Fruit fly (Drosophila melanogaster) whole organism, embryonic: Measurements from ENCODE around the gene CCDC53.

Source experiments
- Antp ChIP-seq: fragments of 200-800 bp; sonication (Bioruptor generic); optimal IDR thresholded peaks from 3 replicates; lab custom pipeline; 2016; ENCODE audit warnings: missing biosample characterization, missing genetic modification characterization
- CG10366 ChIP-seq: fragments of 200-800 bp; sonication (Bioruptor generic); IDR thresholded peaks from 2 replicates; pipeline ENCODE4 v1.3.6; 2022; ENCODE audit warnings: missing biosample characterization, missing genetic modification characterization
- CG11085 ChIP-seq: fragments of 200-800 bp; sonication (Bioruptor generic); IDR thresholded peaks from 2 replicates; pipeline ENCODE4 v1.3.6; 2022; ENCODE audit warnings: missing biosample characterization, missing genetic modification characterization
- CG11723 ChIP-seq: fragments of 200-800 bp; sonication (Bioruptor generic); optimal IDR thresholded peaks from 2 replicates; lab custom pipeline; 2017; ENCODE audit warnings: missing biosample characterization, mild to moderate bottlenecking, missing genetic modification characterization
- CG12155 ChIP-seq: fragments of 200-800 bp; sonication (Bioruptor generic); optimal IDR thresholded peaks from 3 replicates; lab custom pipeline; 2016; ENCODE audit warnings: missing biosample characterization, missing genetic modification characterization
- CG13296 ChIP-seq: fragments of 200-800 bp; sonication (Bioruptor generic); optimal IDR thresholded peaks from 3 replicates; lab custom pipeline; 2018; ENCODE audit warnings: missing biosample characterization, mild to moderate bottlenecking, missing genetic modification characterization
- CG17359 ChIP-seq: fragments of 200-800 bp; sonication (Bioruptor generic); optimal IDR thresholded peaks from 3 replicates; lab custom pipeline; 2018; ENCODE audit warnings: missing biosample characterization, mild to moderate bottlenecking, missing genetic modification characterization, moderate library complexity
- CG1792 ChIP-seq: fragments of 200-800 bp; sonication (Bioruptor generic); optimal IDR thresholded peaks from 2 replicates; lab custom pipeline; 2016; ENCODE audit warnings: missing biosample characterization, missing genetic modification characterization
- CG2678 ChIP-seq: fragments of 200-800 bp; sonication (Bioruptor generic); optimal IDR thresholded peaks from 3 replicates; lab custom pipeline; 2019; ENCODE audit warnings: missing biosample characterization, mild to moderate bottlenecking, missing genetic modification characterization, moderate library complexity
- CG30431 ChIP-seq: fragments of 200-800 bp; sonication (Bioruptor generic); optimal IDR thresholded peaks from 2 replicates; lab custom pipeline; 2017; ENCODE audit warnings: missing biosample characterization, missing genetic modification characterization
- CG31388 ChIP-seq: fragments of 200-800 bp; sonication (Bioruptor generic); optimal IDR thresholded peaks from 2 replicates; lab custom pipeline; 2016; ENCODE audit warnings: missing biosample characterization, missing genetic modification characterization
- CG3281 ChIP-seq: fragments of 200-800 bp; sonication (Bioruptor generic); optimal IDR thresholded peaks from 3 replicates; lab custom pipeline; 2017; ENCODE audit warnings: missing biosample characterization, mild to moderate bottlenecking, missing genetic modification characterization
- CG4404 ChIP-seq: fragments of 200-800 bp; sonication (Bioruptor generic); IDR thresholded peaks from 2 replicates; pipeline ENCODE4 v1.3.6; 2022; ENCODE audit warnings: missing biosample characterization, missing genetic modification characterization
- CG4617 ChIP-seq: fragments of 200-800 bp; sonication (Bioruptor generic); optimal IDR thresholded peaks from 3 replicates; lab custom pipeline; 2016; ENCODE audit warnings: missing biosample characterization, missing genetic modification characterization, borderline replicate concordance
- CG7928 ChIP-seq: fragments of 200-800 bp; sonication (Bioruptor generic); optimal IDR thresholded peaks from 2 replicates; lab custom pipeline; 2017; ENCODE audit warnings: missing biosample characterization, mild to moderate bottlenecking, missing genetic modification characterization
- CG8089 ChIP-seq: fragments of 200-800 bp; sonication (Bioruptor generic); optimal IDR thresholded peaks from 3 replicates; lab custom pipeline; 2016; ENCODE audit warnings: missing biosample characterization, missing genetic modification characterization
- D ChIP-seq, 2 experiments: fragments of 200-800 bp in 1 of 2; fragments of >200 bp in 1 of 2; sonication (Bioruptor generic) in 1 of 2; optimal IDR thresholded peaks; 2 replicates in 1 of 2; 3 replicates in 1 of 2; lab custom pipeline; 2017; ENCODE audit warnings: mild to moderate bottlenecking in 1 of 2, missing biosample characterization in 1 of 2, missing genetic modification characterization in 1 of 2, missing genetic modification reagents in 1 of 2
- D19A ChIP-seq: fragments of 200-800 bp; optimal IDR thresholded peaks from 3 replicates; lab custom pipeline; 2019; ENCODE audit warnings: missing biosample characterization, mild to moderate bottlenecking, missing genetic modification characterization, moderate library complexity
- Dek ChIP-seq: fragments of 200-800 bp; sonication (Bioruptor generic); optimal IDR thresholded peaks from 3 replicates; lab custom pipeline; 2019; ENCODE audit warnings: missing biosample characterization, mild to moderate bottlenecking, missing genetic modification characterization, moderate library complexity
- Dip2 ChIP-seq: fragments of 200-800 bp; sonication (Bioruptor generic); IDR thresholded peaks from 2 replicates; pipeline ENCODE4 v1.3.6; 2022; ENCODE audit warnings: missing biosample characterization, missing genetic modification characterization
- E2f1 ChIP-seq: fragments of 200-800 bp; sonication (Bioruptor generic); IDR thresholded peaks from 2 replicates; pipeline ENCODE4 v1.3.6; 2022; ENCODE audit warnings: missing biosample characterization, missing genetic modification characterization
- Fer1 ChIP-seq: fragments of 200-800 bp; sonication (Bioruptor generic); optimal IDR thresholded peaks from 2 replicates; lab custom pipeline; 2017; ENCODE audit warnings: missing biosample characterization, mild to moderate bottlenecking, missing genetic modification characterization
- HLH3B ChIP-seq: fragments of 200-800 bp; sonication (Bioruptor generic); IDR thresholded peaks from 2 replicates; pipeline ENCODE4 v1.3.6; 2022; ENCODE audit warnings: missing biosample characterization, missing genetic modification characterization
- HmgD ChIP-seq: fragments of 200-800 bp; sonication (Bioruptor generic); optimal IDR thresholded peaks from 3 replicates; lab custom pipeline; 2016; ENCODE audit warnings: missing biosample characterization, missing genetic modification characterization
- MTF-1 ChIP-seq: fragments of 200-800 bp; sonication (Bioruptor generic); optimal IDR thresholded peaks from 2 replicates; lab custom pipeline; 2018; ENCODE audit warnings: missing biosample characterization, mild to moderate bottlenecking, missing genetic modification characterization, borderline replicate concordance
- Oaz ChIP-seq: fragments of 200-800 bp; sonication (Bioruptor generic); IDR thresholded peaks from 2 replicates; pipeline ENCODE4 v1.3.6; 2022; ENCODE audit warnings: missing biosample characterization, missing genetic modification characterization
- Opbp ChIP-seq: fragments of 200-800 bp; sonication (Bioruptor generic); IDR thresholded peaks from 3 replicates; pipeline ENCODE4 v1.3.6; 2022; ENCODE audit warnings: missing biosample characterization, missing genetic modification characterization; ENCODE audit not compliant: partially characterized antibody
- Optix ChIP-seq: fragments of 200-800 bp; sonication (Bioruptor generic); IDR thresholded peaks from 3 replicates; pipeline ENCODE4 v1.3.6; 2022; ENCODE audit warnings: missing biosample characterization, missing genetic modification characterization
- Ssrp ChIP-seq: fragments of 200-800 bp; sonication (Bioruptor generic); optimal IDR thresholded peaks from 2 replicates; lab custom pipeline; 2018; ENCODE audit warnings: missing biosample characterization, mild to moderate bottlenecking, missing genetic modification characterization, moderate library complexity
- TFAM ChIP-seq: fragments of 200-800 bp; sonication (Bioruptor generic); optimal IDR thresholded peaks from 2 replicates; lab custom pipeline; 2017; ENCODE audit warnings: missing biosample characterization, missing genetic modification characterization, inconsistent platforms
- abd-A ChIP-seq: fragments of 200-800 bp; sonication (Bioruptor generic); optimal IDR thresholded peaks from 3 replicates; lab custom pipeline; 2019; ENCODE audit warnings: missing biosample characterization, mild to moderate bottlenecking, missing genetic modification characterization, moderate library complexity
- bigmax ChIP-seq: fragments of 200-800 bp; sonication (Bioruptor generic); optimal IDR thresholded peaks from 2 replicates; lab custom pipeline; 2018; ENCODE audit warnings: missing biosample characterization, mild to moderate bottlenecking, missing genetic modification characterization
- br ChIP-seq: fragments of >200 bp; optimal IDR thresholded peaks from 2 replicates; lab custom pipeline; 2017
- btn ChIP-seq: fragments of 200-800 bp; sonication (Bioruptor generic); optimal IDR thresholded peaks from 2 replicates; lab custom pipeline; 2016; ENCODE audit warnings: missing biosample characterization, missing genetic modification characterization
- disco-r ChIP-seq: fragments of 200-800 bp; sonication (Bioruptor generic); optimal IDR thresholded peaks from 2 replicates; lab custom pipeline; 2016; ENCODE audit warnings: missing biosample characterization, missing genetic modification characterization
- dm ChIP-seq: fragments of 200-800 bp; sonication (Bioruptor generic); optimal IDR thresholded peaks from 3 replicates; lab custom pipeline; 2016; ENCODE audit warnings: missing biosample characterization, missing genetic modification characterization
- fd96Cb ChIP-seq: fragments of 200-800 bp; sonication (Bioruptor generic); optimal IDR thresholded peaks from 2 replicates; lab custom pipeline; 2018; ENCODE audit warnings: missing biosample characterization, mild to moderate bottlenecking, missing genetic modification characterization, moderate library complexity
- gem ChIP-seq: fragments of 200-800 bp; sonication (Bioruptor generic); optimal IDR thresholded peaks from 2 replicates; lab custom pipeline; 2019; ENCODE audit warnings: missing biosample characterization, mild to moderate bottlenecking, missing genetic modification characterization, moderate library complexity
- hb ChIP-seq: fragments of 200-800 bp; sonication (Bioruptor generic); IDR thresholded peaks from 3 replicates; pipeline ENCODE4 v1.3.6; 2022; ENCODE audit warnings: missing biosample characterization, missing genetic modification characterization; ENCODE audit not compliant: partially characterized antibody
- hbn ChIP-seq: fragments of 200-800 bp; sonication (Bioruptor generic); IDR thresholded peaks from 2 replicates; pipeline ENCODE4 v1.3.6; 2022; ENCODE audit warnings: missing biosample characterization, missing genetic modification characterization; ENCODE audit not compliant: partially characterized antibody
- inv ChIP-seq: fragments of 200-800 bp; sonication (Bioruptor generic); IDR thresholded peaks from 2 replicates; pipeline ENCODE4 v1.3.6; 2022; ENCODE audit warnings: missing biosample characterization, missing genetic modification characterization; ENCODE audit not compliant: partially characterized antibody
- lov ChIP-seq, 2 experiments: fragments of 200-800 bp in 1 of 2; fragments of >200 bp in 1 of 2; sonication (Bioruptor generic) in 1 of 2; IDR thresholded peaks in 1 of 2; optimal IDR thresholded peaks in 1 of 2; 2 replicates in 1 of 2; 3 replicates in 1 of 2; pipeline versions ENCODE4 v1.3.6 to Lab custom; 2017 to 2022; ENCODE audit warnings: missing biosample characterization in 1 of 2, missing genetic modification characterization in 1 of 2
- pfk ChIP-seq: fragments of 200-800 bp; sonication (Bioruptor generic); optimal IDR thresholded peaks from 2 replicates; lab custom pipeline; 2018; ENCODE audit warnings: missing biosample characterization, mild to moderate bottlenecking, missing genetic modification characterization, moderate library complexity
- sens ChIP-seq: fragments of 200-800 bp; sonication (Bioruptor generic); peaks from one replicate; lab custom pipeline; 2016; ENCODE audit warnings: missing biosample characterization, missing genetic modification characterization
- shn ChIP-seq: fragments of 200-800 bp; sonication (Bioruptor generic); optimal IDR thresholded peaks from 3 replicates; lab custom pipeline; 2016; ENCODE audit warnings: missing biosample characterization, missing genetic modification characterization
- sim ChIP-seq: fragments of 200-800 bp; sonication (Bioruptor generic); IDR thresholded peaks from 2 replicates; pipeline ENCODE4 v1.3.6; 2022; ENCODE audit warnings: missing biosample characterization, missing genetic modification characterization
- sisA ChIP-seq: fragments of 200-800 bp; sonication (Bioruptor generic); IDR thresholded peaks from 2 replicates; pipeline ENCODE4 v1.3.6; 2022; ENCODE audit warnings: missing biosample characterization, missing genetic modification characterization
- sr ChIP-seq: fragments of 200-800 bp; sonication (Bioruptor generic); IDR thresholded peaks from 3 replicates; pipeline ENCODE4 v1.3.6; 2022; ENCODE audit warnings: missing biosample characterization, missing genetic modification characterization
- stwl ChIP-seq: fragments of 200-800 bp; sonication (Bioruptor generic); optimal IDR thresholded peaks from 3 replicates; lab custom pipeline; 2018; ENCODE audit warnings: missing biosample characterization, mild to moderate bottlenecking, missing genetic modification characterization, moderate library complexity
- tna ChIP-seq: fragments of 200-800 bp; sonication (Bioruptor generic); IDR thresholded peaks from 2 replicates; pipeline ENCODE4 v1.3.6; 2022; ENCODE audit warnings: missing biosample characterization, missing genetic modification characterization; ENCODE audit not compliant: partially characterized antibody
- zen ChIP-seq: fragments of 200-800 bp; sonication (Bioruptor generic); optimal IDR thresholded peaks from 3 replicates; lab custom pipeline; 2018; ENCODE audit warnings: missing biosample characterization, mild to moderate bottlenecking, missing genetic modification characterization, moderate library complexity

CCDC53 gene

dm6 chr2L:8080645-8081044, 39.7 kb downstream of the CCDC53 start (continued):
- TF ChIP-seq tna (GFP tag; lab: Robert Waterston, UW) (no peak), shn (no peak), br (no peak), Fer1 (GFP tag; lab: Kevin White, UChicago) (no peak), sim (GFP tag; lab: Robert Waterston, UW) (no peak), CG10366 (GFP tag; lab: Robert Waterston, UW) (no peak), D19A (tag; lab: Kevin White, UChicago) (peak; percentile 59), hb (GFP tag; lab: Robert Waterston, UW) (no peak), CG2678 (no peak), zen (tag; lab: Kevin White, UChicago) (no peak), sisA (no peak), Optix (no peak), CG30431 (GFP tag; lab: Kevin White, UChicago) (no peak), btn (GFP tag; lab: Kevin White, UChicago) (no peak), Dek (peak; percentile 20), CG4404 (GFP tag; lab: Robert Waterston, UW) (no peak), Ssrp (tag; lab: Kevin White, UChicago) (peak; percentile 37), CG17359 (tag; lab: Kevin White, UChicago) (peak; percentile 16), Oaz (GFP tag; lab: Robert Waterston, UW) (no peak), CG13296 (GFP tag; lab: Kevin White, UChicago) (no peak), E2f1 (GFP tag; lab: Robert Waterston, UW) (no peak), inv (GFP tag; lab: Robert Waterston, UW) (no peak), CG31388 (no peak), bigmax (GFP tag; lab: Kevin White, UChicago) (no peak), disco-r (GFP tag; lab: Kevin White, UChicago) (no peak), CG12155 (GFP tag; lab: Kevin White, UChicago) (no peak), sens (GFP tag; lab: Kevin White, UChicago) (peak; percentile 81), hbn (GFP tag; lab: Robert Waterston, UW) (no peak), abd-A (tag; lab: Kevin White, UChicago) (no peak), lov (optimal IDR thresholded peaks at IDR 0.05; lab: Kevin White, UChicago) (no peak), lov (GFP tag; IDR thresholded peaks at IDR 0.05; lab: Robert Waterston, UW) (no peak), fd96Cb (no peak), pfk (GFP tag; lab: Kevin White, UChicago) (no peak), CG7928 (GFP tag; lab: Kevin White, UChicago) (no peak), MTF-1 (no peak), CG8089 (GFP tag; lab: Kevin White, UChicago) (no peak), CG3281 (GFP tag; lab: Kevin White, UChicago) (no peak), HmgD (GFP tag; lab: Kevin White, UChicago) (no peak), TFAM (GFP tag; lab: Kevin White, UChicago) (no peak), CG1792 (no peak), Dip2 (GFP tag; lab: Robert Waterston, UW) (no peak), Opbp (GFP tag; lab: Robert Waterston, UW) (no peak), D (optimal IDR thresholded peaks at IDR 0.05; lab: Kevin White, UChicago) (no peak), D (GFP tag; optimal IDR thresholded peaks at IDR 0.05; lab: Kevin White, UChicago) (peak; percentile 8), gem (tag; lab: Kevin White, UChicago) (peak; percentile 76), sr (GFP tag; lab: Robert Waterston, UW) (no peak), CG11085 (GFP tag; lab: Robert Waterston, UW) (no peak), Antp (GFP tag; lab: Kevin White, UChicago) (no peak), dm (GFP tag; lab: Kevin White, UChicago) (no peak), CG4617 (GFP tag; lab: Kevin White, UChicago) (no peak), CG11723 (GFP tag; lab: Kevin White, UChicago) (peak; percentile 0), HLH3B (GFP tag; lab: Robert Waterston, UW) (no peak), stwl (tag; lab: Kevin White, UChicago) (no peak)
